Fruit fly (Drosophila melanogaster) whole organism, prepupa: ENCODE data around the gene slpr.

Source experiments
- Blimp-1 ChIP-seq: fragments of 200-800 bp; sonication (Bioruptor generic); optimal IDR thresholded peaks from 3 replicates; lab custom pipeline; 2017; ENCODE audit warnings: missing biosample characterization, missing genetic modification characterization, mild to moderate bottlenecking, moderate library complexity, missing genetic modification reagents
- CG10631 ChIP-seq: fragments of 200-800 bp; sonication (Bioruptor generic); optimal IDR thresholded peaks from 2 replicates; lab custom pipeline; 2016; ENCODE audit warnings: missing biosample characterization, missing genetic modification characterization
- CG10669 ChIP-seq: fragments of 200-800 bp; sonication (Bioruptor generic); optimal IDR thresholded peaks from 3 replicates; lab custom pipeline; 2018; ENCODE audit warnings: missing biosample characterization, mild to moderate bottlenecking, missing genetic modification characterization, moderate library complexity
- CG11294 ChIP-seq: fragments of 200-800 bp; sonication (Bioruptor generic); IDR thresholded peaks from 2 replicates; pipeline ENCODE4 v1.3.6; 2022; ENCODE audit warnings: missing biosample characterization, missing genetic modification characterization
- CG11902 ChIP-seq: fragments of 200-800 bp; sonication (Bioruptor generic); optimal IDR thresholded peaks from 3 replicates; lab custom pipeline; 2016; ENCODE audit warnings: missing biosample characterization, missing genetic modification characterization
- CG15336 ChIP-seq: fragments of 200-800 bp; sonication (Bioruptor generic); IDR thresholded peaks from 2 replicates; pipeline ENCODE4 v1.3.6; 2022; ENCODE audit warnings: missing biosample characterization, missing genetic modification characterization
- CG1621 ChIP-seq: fragments of 200-800 bp; sonication (Bioruptor generic); optimal IDR thresholded peaks from 3 replicates; lab custom pipeline; 2018; ENCODE audit warnings: missing biosample characterization, mild to moderate bottlenecking, missing genetic modification characterization
- CG16779 ChIP-seq: fragments of 200-800 bp; sonication (Bioruptor generic); optimal IDR thresholded peaks from 3 replicates; lab custom pipeline; 2017; ENCODE audit warnings: missing biosample characterization, mild to moderate bottlenecking, missing genetic modification characterization
- CG31627 ChIP-seq: fragments of 200-800 bp; sonication (Bioruptor generic); optimal IDR thresholded peaks from 3 replicates; lab custom pipeline; 2016; ENCODE audit warnings: missing biosample characterization, missing genetic modification characterization
- CG32006 ChIP-seq: fragments of 200-800 bp; sonication (Bioruptor generic); optimal IDR thresholded peaks from 3 replicates; lab custom pipeline; 2017; ENCODE audit warnings: missing biosample characterization, mild to moderate bottlenecking, missing genetic modification characterization
- CG34406 ChIP-seq: fragments of 200-800 bp; sonication (Bioruptor generic); optimal IDR thresholded peaks from 3 replicates; lab custom pipeline; 2016; ENCODE audit warnings: missing biosample characterization, missing genetic modification characterization
- CG3919 ChIP-seq: fragments of 200-800 bp; sonication (Bioruptor generic); optimal IDR thresholded peaks from 3 replicates; lab custom pipeline; 2016; ENCODE audit warnings: missing biosample characterization, missing genetic modification characterization
- CG6276 ChIP-seq: fragments of 200-800 bp; sonication (Bioruptor generic); optimal IDR thresholded peaks from 2 replicates; lab custom pipeline; 2017; ENCODE audit warnings: missing biosample characterization, mild to moderate bottlenecking, missing genetic modification characterization
- CG6808 ChIP-seq: fragments of 200-800 bp; sonication (Bioruptor generic); optimal IDR thresholded peaks from 3 replicates; lab custom pipeline; 2017; ENCODE audit warnings: missing biosample characterization, missing genetic modification characterization, mild to moderate bottlenecking, moderate library complexity, missing genetic modification reagents
- CG6854 ChIP-seq: fragments of 200-800 bp; sonication (Bioruptor generic); optimal IDR thresholded peaks from 2 replicates; lab custom pipeline; 2017; ENCODE audit warnings: missing biosample characterization, mild to moderate bottlenecking, missing genetic modification characterization
- CG7368 ChIP-seq: fragments of 200-800 bp; sonication (Bioruptor generic); optimal IDR thresholded peaks from 3 replicates; lab custom pipeline; 2016; ENCODE audit warnings: missing biosample characterization, missing genetic modification characterization
- CG9139 ChIP-seq: fragments of 200-800 bp; sonication (Bioruptor generic); optimal IDR thresholded peaks from 3 replicates; lab custom pipeline; 2017; ENCODE audit warnings: missing biosample characterization, mild to moderate bottlenecking, missing genetic modification characterization
- Eip78C ChIP-seq: fragments of 200-800 bp; sonication (Bioruptor generic); peaks from one replicate; lab custom pipeline; 2016; ENCODE audit warnings: missing biosample characterization, missing genetic modification characterization
- Eip93F ChIP-seq: fragments of 200-800 bp; sonication (Bioruptor generic); optimal IDR thresholded peaks from 2 replicates; lab custom pipeline; 2016; ENCODE audit warnings: missing biosample characterization, mild to moderate bottlenecking, missing genetic modification characterization
- Ets21C ChIP-seq: fragments of 200-800 bp; sonication (Bioruptor generic); optimal IDR thresholded peaks from 3 replicates; lab custom pipeline; 2016; ENCODE audit warnings: missing biosample characterization, missing genetic modification characterization
- Ets96B ChIP-seq: fragments of 200-800 bp; optimal IDR thresholded peaks from 2 replicates; lab custom pipeline; 2019; ENCODE audit warnings: missing biosample characterization, mild to moderate bottlenecking, missing genetic modification characterization, moderate library complexity
- Gug ChIP-seq: fragments of 200-800 bp; sonication (Bioruptor generic); IDR thresholded peaks from 2 replicates; pipeline ENCODE4 v1.3.6; 2022; ENCODE audit warnings: missing biosample characterization, missing genetic modification characterization
- Hr38 ChIP-seq: sonication (Bioruptor generic); optimal IDR thresholded peaks from 2 replicates; lab custom pipeline; 2016; ENCODE audit warnings: missing biosample characterization, missing genetic modification characterization
- Hr39 ChIP-seq: fragments of 200-800 bp; sonication (Bioruptor generic); optimal IDR thresholded peaks from 2 replicates; lab custom pipeline; 2016; ENCODE audit warnings: missing biosample characterization, missing genetic modification characterization
- Hr4 ChIP-seq: fragments of 200-800 bp; sonication (Bioruptor generic); optimal IDR thresholded peaks from 3 replicates; lab custom pipeline; 2016; ENCODE audit warnings: missing biosample characterization, missing genetic modification characterization
- Lpt ChIP-seq: fragments of 200-800 bp; sonication (Bioruptor generic); optimal IDR thresholded peaks from 3 replicates; lab custom pipeline; 2016; ENCODE audit warnings: missing biosample characterization, missing genetic modification characterization
- Met ChIP-seq: fragments of 200-800 bp; sonication (Bioruptor generic); optimal IDR thresholded peaks from 3 replicates; lab custom pipeline; 2016; ENCODE audit warnings: missing biosample characterization, missing genetic modification characterization
- OdsH ChIP-seq: fragments of 200-800 bp; sonication (Bioruptor generic); optimal IDR thresholded peaks from 3 replicates; lab custom pipeline; 2016; ENCODE audit warnings: missing biosample characterization, missing genetic modification characterization
- Smox ChIP-seq: fragments of 200-800 bp; sonication (Bioruptor generic); optimal IDR thresholded peaks from 3 replicates; lab custom pipeline; 2016; ENCODE audit warnings: missing biosample characterization, missing genetic modification characterization
- Sox102F ChIP-seq: fragments of 200-800 bp; sonication (Bioruptor generic); optimal IDR thresholded peaks from 2 replicates; lab custom pipeline; 2016; ENCODE audit warnings: missing biosample characterization, mild to moderate bottlenecking, missing genetic modification characterization
- Sox14 ChIP-seq: fragments of 200-800 bp; sonication (Bioruptor generic); optimal IDR thresholded peaks from 3 replicates; lab custom pipeline; 2016; ENCODE audit warnings: missing biosample characterization, missing genetic modification characterization
- Sox15 ChIP-seq: fragments of 200-800 bp; sonication (Bioruptor generic); optimal IDR thresholded peaks from 3 replicates; lab custom pipeline; 2016; ENCODE audit warnings: missing biosample characterization, missing genetic modification characterization
- achi ChIP-seq: fragments of 200-800 bp; sonication (Bioruptor generic); optimal IDR thresholded peaks from 3 replicates; lab custom pipeline; 2016; ENCODE audit warnings: missing biosample characterization, missing genetic modification characterization
- acj6 ChIP-seq: fragments of 200-800 bp; sonication (Bioruptor generic); optimal IDR thresholded peaks from 3 replicates; lab custom pipeline; 2016; ENCODE audit warnings: missing biosample characterization, missing genetic modification characterization
- cyc ChIP-seq: fragments of 200-800 bp; sonication (Bioruptor generic); optimal IDR thresholded peaks from 3 replicates; lab custom pipeline; 2016; ENCODE audit warnings: missing biosample characterization, missing genetic modification characterization
- dac ChIP-seq: fragments of 200-800 bp; sonication (Bioruptor generic); optimal IDR thresholded peaks from 2 replicates; lab custom pipeline; 2017; ENCODE audit warnings: missing biosample characterization, mild to moderate bottlenecking, missing genetic modification characterization
- dsx ChIP-seq: fragments of 200-800 bp; optimal IDR thresholded peaks from 3 replicates; lab custom pipeline; 2019; ENCODE audit warnings: missing biosample characterization, mild to moderate bottlenecking, missing genetic modification characterization, moderate library complexity; ENCODE audit not compliant: poor library complexity, severe bottlenecking
- eg ChIP-seq: fragments of 200-800 bp; sonication (Bioruptor generic); IDR thresholded peaks from 3 replicates; pipeline ENCODE4 v1.3.6; 2022; ENCODE audit warnings: missing biosample characterization, missing genetic modification characterization
- esn ChIP-seq: fragments of 200-800 bp; sonication (Bioruptor generic); optimal IDR thresholded peaks from 2 replicates; lab custom pipeline; 2016; ENCODE audit warnings: missing biosample characterization, mild to moderate bottlenecking, missing genetic modification characterization, moderate library complexity
- fkh ChIP-seq: fragments of 200-800 bp; sonication (Bioruptor generic); optimal IDR thresholded peaks from 3 replicates; lab custom pipeline; 2017; ENCODE audit warnings: missing biosample characterization, mild to moderate bottlenecking, missing genetic modification characterization, moderate library complexity
- lz ChIP-seq: fragments of 200-800 bp; sonication (Bioruptor generic); optimal IDR thresholded peaks from 3 replicates; lab custom pipeline; 2016; ENCODE audit warnings: missing biosample characterization, missing genetic modification characterization
- net ChIP-seq: fragments of 200-800 bp; sonication (Bioruptor generic); optimal IDR thresholded peaks from 3 replicates; lab custom pipeline; 2016; ENCODE audit warnings: missing biosample characterization, missing genetic modification characterization
- spab ChIP-seq: fragments of 200-800 bp; sonication (Bioruptor generic); optimal IDR thresholded peaks from 2 replicates; lab custom pipeline; 2017; ENCODE audit warnings: missing biosample characterization, mild to moderate bottlenecking, missing genetic modification characterization, missing genetic modification reagents
- ss ChIP-seq, 2 experiments: fragments of 200-800 bp; sonication (Bioruptor generic); optimal IDR thresholded peaks; 2 replicates in 1 of 2; 3 replicates in 1 of 2; lab custom pipeline; 2017 to 2018; ENCODE audit warnings: mild to moderate bottlenecking in 2 of 2, missing biosample characterization in 2 of 2, missing genetic modification characterization in 2 of 2, moderate library complexity in 1 of 2
- vri ChIP-seq: fragments of 200-800 bp; sonication (Bioruptor generic); optimal IDR thresholded peaks from 3 replicates; lab custom pipeline; 2016; ENCODE audit warnings: missing biosample characterization, mild to moderate bottlenecking, missing genetic modification characterization

The slpr gene

dm6 chrX:8143537-8143936, 33.4 kb downstream of the slpr start, which contains the start of gene CG17982 (continued):
- TF ChIP-seq CG11294 (GFP tag; lab: Robert Waterston, UW), result peak; percentile 69
- TF ChIP-seq dac, result peak; percentile 80
- TF ChIP-seq Hr39 (GFP tag; lab: Kevin White, UChicago), result peak; percentile 93
- peak; percentile 77 for TF ChIP-seq Sox15
- TF ChIP-seq Blimp-1 (GFP tag; lab: Kevin White, UChicago), result no peak
- peak; percentile 97 for TF ChIP-seq CG15336 (GFP tag; lab: Robert Waterston, UW)
- TF ChIP-seq CG9139, result no peak
- peak; percentile 91 for TF ChIP-seq CG34406 (GFP tag; lab: Kevin White, UChicago)

- TF ChIP-seq Sox14 (GFP tag; lab: Kevin White, UChicago), result peak; percentile 18
- TF ChIP-seq Lpt (GFP tag; lab: Kevin White, UChicago), result no peak
- peak; percentile 50 for TF ChIP-seq Eip78C (GFP tag; lab: Kevin White, UChicago)
Observed at dm6 chrX:8142067-8142462, 34.9 kb downstream of the slpr start, which contains the start of gene Smox. Gene Smox, minus strand, starts transcription at chrX:8142279.

dm6 chrX:8141353-8142066, 35.5 kb downstream of the slpr start:
- TF ChIP-seq Sox102F (GFP tag; lab: Kevin White, UChicago), result no peak
- TF ChIP-seq cyc, result no peak
- peak; percentile 0 for TF ChIP-seq Eip93F (GFP tag; lab: Kevin White, UChicago)
- no peak for TF ChIP-seq CG16779 (tag; lab: Kevin White, UChicago)
- peak; percentile 68 for TF ChIP-seq Eip78C (GFP tag; lab: Kevin White, UChicago)
- no peak for TF ChIP-seq fkh (GFP tag; lab: Kevin White, UChicago)
- TF ChIP-seq CG7368 (GFP tag; lab: Kevin White, UChicago), result peak; percentile 19
- TF ChIP-seq Lpt (GFP tag; lab: Kevin White, UChicago), result no peak
- TF ChIP-seq CG6808, result peak; percentile 47
- TF ChIP-seq lz, result no peak
- no peak for TF ChIP-seq OdsH
- TF ChIP-seq CG10631 (GFP tag; lab: Kevin White, UChicago), result no peak
- no peak for TF ChIP-seq Sox15
- TF ChIP-seq CG1621, result peak; percentile 85
- no peak for TF ChIP-seq CG6276 (GFP tag; lab: Kevin White, UChicago)
- no peak for TF ChIP-seq CG31627 (GFP tag; lab: Kevin White, UChicago)
- peak; percentile 52 to 70 for TF ChIP-seq ss (GFP tag; optimal IDR thresholded peaks at IDR 0.05; lab: Kevin White, UChicago)
- peak; percentile 12 for TF ChIP-seq CG32006
- TF ChIP-seq CG3919 (GFP tag; lab: Kevin White, UChicago), result peak; percentile 17
- TF ChIP-seq Met (GFP tag; lab: Kevin White, UChicago), result peak; percentile 24
- no peak for TF ChIP-seq CG10669 (GFP tag; lab: Kevin White, UChicago)
- TF ChIP-seq achi (GFP tag; lab: Kevin White, UChicago), result no peak
- peak; percentile 47 for TF ChIP-seq esn (GFP tag; lab: Kevin White, UChicago)
- no peak for TF ChIP-seq dac
- TF ChIP-seq Hr39 (GFP tag; lab: Kevin White, UChicago), result peak; percentile 21
- no peak for TF ChIP-seq Sox14 (GFP tag; lab: Kevin White, UChicago)
- TF ChIP-seq Ets96B, result peak; percentile 28
- peak; percentile 38 for TF ChIP-seq CG6854 (GFP tag; lab: Kevin White, UChicago)
- TF ChIP-seq spab (GFP tag; lab: Kevin White, UChicago), result no peak
- TF ChIP-seq Hr4, result no peak
- peak; percentile 47 for TF ChIP-seq net (GFP tag; lab: Kevin White, UChicago)
- TF ChIP-seq CG11902 (GFP tag; lab: Kevin White, UChicago), result no peak
- no peak for TF ChIP-seq CG11294 (GFP tag; lab: Robert Waterston, UW)
- TF ChIP-seq eg (GFP tag; lab: Robert Waterston, UW), result peak; percentile 57
- no peak for TF ChIP-seq Blimp-1 (GFP tag; lab: Kevin White, UChicago)
- TF ChIP-seq Smox, result no peak
- TF ChIP-seq vri, result peak; percentile 54
- no peak for TF ChIP-seq Ets21C (GFP tag; lab: Kevin White, UChicago)
- no peak for TF ChIP-seq acj6 (GFP tag; lab: Kevin White, UChicago)
- no peak for TF ChIP-seq Hr38 (GFP tag; lab: Kevin White, UChicago)
- TF ChIP-seq CG15336 (GFP tag; lab: Robert Waterston, UW), result no peak
- TF ChIP-seq Gug, result no peak
- TF ChIP-seq dsx (GFP tag; lab: Kevin White, UChicago), result no peak
